Fruit fly (Drosophila melanogaster): Measurements from ENCODE around the gene CG4911.

CG4911 gene

DNA sequence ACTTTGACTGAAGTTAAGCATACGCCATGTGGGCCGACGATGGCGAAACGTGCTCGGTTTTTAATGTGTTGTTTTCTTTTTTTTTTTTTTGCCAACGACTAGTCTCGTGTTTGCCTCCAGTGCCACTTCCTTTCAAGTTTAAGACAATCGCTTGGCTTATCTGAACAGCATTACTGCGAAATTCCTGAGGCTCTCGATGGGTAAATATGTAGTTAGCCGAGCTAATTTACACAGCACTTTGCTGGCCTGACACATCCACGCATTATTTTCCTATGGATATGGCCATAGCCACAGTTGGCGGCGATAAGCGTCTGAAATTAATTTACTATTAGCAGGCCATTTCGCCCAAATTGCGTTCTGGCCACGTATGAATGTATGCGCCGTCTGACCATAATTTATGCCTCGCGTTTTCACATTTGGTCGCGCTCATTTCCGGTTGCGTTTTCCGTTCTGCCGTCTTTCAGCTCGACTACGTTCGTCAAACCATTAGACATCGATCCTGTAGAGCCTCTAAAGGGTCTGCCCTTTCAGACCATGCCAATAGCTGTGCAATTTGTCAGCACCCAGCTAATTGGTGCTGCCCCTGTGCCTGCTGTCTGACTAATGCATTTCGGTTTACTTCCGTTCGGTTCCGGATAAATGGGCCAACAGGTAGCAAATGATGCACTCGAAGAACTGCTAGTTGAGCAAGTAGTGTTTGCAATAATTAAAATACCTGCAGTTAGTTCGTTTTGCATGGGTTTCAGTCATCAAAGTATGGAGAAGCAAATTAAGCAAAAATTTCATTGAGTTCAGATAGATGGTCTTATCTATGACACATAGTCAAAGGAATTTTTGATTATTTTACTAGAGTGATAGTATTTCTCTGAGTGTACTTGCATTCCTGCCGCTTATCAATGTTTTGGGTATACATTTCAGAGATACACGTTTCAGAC, 51.8 kb downstream of the CG4911 start (continued):
- TF ChIP-seq abd-A (tag; optimal IDR thresholded peaks at IDR 0.05), result no peak
- no peak for TF ChIP-seq odd (GFP tag; optimal IDR thresholded peaks at IDR 0.05)
- no peak for TF ChIP-seq dati (GFP tag; IDR thresholded peaks at IDR 0.05)
- no peak for TF ChIP-seq CG1024 (GFP tag; IDR thresholded peaks at IDR 0.05)
- peak; percentile 50 for TF ChIP-seq CG18599 (GFP tag; optimal IDR thresholded peaks at IDR 0.05)
- no peak for TF ChIP-seq ab (GFP tag; optimal IDR thresholded peaks at IDR 0.05)
- TF ChIP-seq CG15696 (tag; optimal IDR thresholded peaks at IDR 0.05), result peak; percentile 51
- TF ChIP-seq ssp (GFP tag; IDR thresholded peaks at IDR 0.05), result no peak
- no peak for TF ChIP-seq CG14014 (GFP tag; IDR thresholded peaks at IDR 0.05)
- peak; percentile 79 for TF ChIP-seq zf30C (GFP tag; optimal IDR thresholded peaks at IDR 0.05)
- no peak for TF ChIP-seq CG2199 (GFP tag; IDR thresholded peaks at IDR 0.05)
- TF ChIP-seq CG13775 (GFP tag; optimal IDR thresholded peaks at IDR 0.05), result no peak
- no peak for TF ChIP-seq tna (GFP tag; IDR thresholded peaks at IDR 0.05; ENCODE audit: partially characterized antibody)
- no peak for TF ChIP-seq cg (GFP tag; optimal IDR thresholded peaks at IDR 0.05)
- no peak for TF ChIP-seq Scr (GFP tag; IDR thresholded peaks at IDR 0.05; ENCODE audit: partially characterized antibody)
- no peak for TF ChIP-seq bcd (GFP tag; optimal IDR thresholded peaks at IDR 0.05)
- no peak for TF ChIP-seq CG11504 (tag; optimal IDR thresholded peaks at IDR 0.05)
- peak; percentile 26 for TF ChIP-seq dmrt11E (tag; optimal IDR thresholded peaks at IDR 0.05)
- 0 out of 2 replicates have a peak, but pooled peaks have one; percentile 19 for TF ChIP-seq Dref (GFP tag; IDR thresholded peaks at IDR 0.05)
- no peak for TF ChIP-seq CG33213 (GFP tag; optimal IDR thresholded peaks at IDR 0.05)
- no peak for TF ChIP-seq sima (GFP tag; optimal IDR thresholded peaks at IDR 0.05)
- no peak for TF ChIP-seq CG16813 (GFP tag; IDR thresholded peaks at IDR 0.05; ENCODE audit: partially characterized antibody)
- no peak for TF ChIP-seq gro (GFP tag; optimal IDR thresholded peaks at IDR 0.05)
- no peak for TF ChIP-seq br (optimal IDR thresholded peaks at IDR 0.05)
- no peak for TF ChIP-seq D19A (tag; optimal IDR thresholded peaks at IDR 0.05)
- TF ChIP-seq CG13123 (GFP tag; optimal IDR thresholded peaks at IDR 0.05), result no peak
- no peak for TF ChIP-seq Rx (GFP tag; IDR thresholded peaks at IDR 0.05)
- TF ChIP-seq CG12659 (GFP tag; optimal IDR thresholded peaks at IDR 0.05), result no peak
- TF ChIP-seq NC2β (GFP tag; optimal IDR thresholded peaks at IDR 0.05), result no peak
- no peak for TF ChIP-seq tin (GFP tag; optimal IDR thresholded peaks at IDR 0.05)
- no peak for TF ChIP-seq Nf-YA (GFP tag; IDR thresholded peaks at IDR 0.05)
- no peak for TF ChIP-seq Optix (GFP tag; IDR thresholded peaks at IDR 0.05)
- no peak for TF ChIP-seq Pdp1 (GFP tag; optimal IDR thresholded peaks at IDR 0.05)
- no peak for TF ChIP-seq fd96Cb (tag; optimal IDR thresholded peaks at IDR 0.05)
- no peak for TF ChIP-seq CG2889 (GFP tag; IDR thresholded peaks at IDR 0.05)
- no peak for TF ChIP-seq Asciz (GFP tag; optimal IDR thresholded peaks at IDR 0.05)
- no peak for TF ChIP-seq BEAF-32 (GFP tag; optimal IDR thresholded peaks at IDR 0.05)
- no peak for TF ChIP-seq pb (GFP tag; optimal IDR thresholded peaks at IDR 0.05)
- TF ChIP-seq Elba2 (GFP tag; optimal IDR thresholded peaks at IDR 0.05), result peak; percentile 62

dm6 chr3L:9019196-9019662, 53.3 kb downstream of the CG4911 start, which contains the start of gene Doc2:
Gene Doc2, minus strand, starts transcription at chr3L:9019246.
- TF ChIP-seq CG3726 (GFP tag; IDR thresholded peaks at IDR 0.05) (no peak), Mes4 (GFP tag; optimal IDR thresholded peaks at IDR 0.05) (no peak), bcd (GFP tag; optimal IDR thresholded peaks at IDR 0.05) (no peak), CoRest (tag; optimal IDR thresholded peaks at IDR 0.05) (no peak), CG10209 (GFP tag; optimal IDR thresholded peaks at IDR 0.05) (no peak), CG1529 (GFP tag; optimal IDR thresholded peaks at IDR 0.05) (no peak), rib (GFP tag; IDR thresholded peaks at IDR 0.05) (no peak), Xbp1 (GFP tag; optimal IDR thresholded peaks at IDR 0.05) (no peak), twi (tag; optimal IDR thresholded peaks at IDR 0.05) (peak; percentile 4), fd64A (GFP tag; optimal IDR thresholded peaks at IDR 0.05) (no peak), Opbp (GFP tag; IDR thresholded peaks at IDR 0.05; ENCODE audit: partially characterized antibody) (peak; percentile 43; the same call in 1 of the 3 replicates), ATbp (GFP tag; optimal IDR thresholded peaks at IDR 0.05) (no peak), dm (GFP tag; optimal IDR thresholded peaks at IDR 0.05) (no peak)
